Worm (Caenorhabditis elegans) whole organism, mixed stage, embryonic: ENCODE measurements around the gene cky-1.

ENCODE experiments used
- ceh-39 ChIP-seq: fragments of 150-350 bp; optimal IDR thresholded peaks from 2 replicates; lab custom pipeline; 2014; ENCODE audit warnings: missing biosample characterization, missing genetic modification characterization
- ceh-43 ChIP-seq: fragments of 200-800 bp; sonication (Bioruptor generic); optimal IDR thresholded peaks from 2 replicates; lab custom pipeline; 2018; ENCODE audit warnings: mild to moderate bottlenecking, missing genetic modification characterization, moderate library complexity, missing compliant biosample characterization
- ceh-83 ChIP-seq: fragments of 200-800 bp; sonication (Bioruptor generic); optimal IDR thresholded peaks from 2 replicates; lab custom pipeline; 2018; ENCODE audit warnings: mild to moderate bottlenecking, missing genetic modification characterization, missing compliant biosample characterization
- ces-1 ChIP-seq: fragments of 150-350 bp; optimal IDR thresholded peaks from 2 replicates; lab custom pipeline; 2014; ENCODE audit warnings: missing biosample characterization, missing genetic modification reagents, missing genetic modification characterization
- cnd-1 ChIP-seq: fragments of 200-800 bp; sonication (Bioruptor generic); optimal IDR thresholded peaks from 2 replicates; lab custom pipeline; 2018; ENCODE audit warnings: mild to moderate bottlenecking, missing genetic modification characterization, missing compliant biosample characterization
- drap-1 ChIP-seq: fragments of 200-800 bp; sonication (Bioruptor generic); optimal IDR thresholded peaks from 3 replicates; lab custom pipeline; 2018; ENCODE audit warnings: mild to moderate bottlenecking, missing genetic modification characterization, missing compliant biosample characterization
- elt-1 ChIP-seq: sonication (generic microtip); optimal IDR thresholded peaks from 2 replicates; lab custom pipeline; 2017; ENCODE audit warnings: missing genetic modification characterization, mild to moderate bottlenecking, missing compliant biosample characterization, antibody characterized with exemption, moderate library complexity, borderline replicate concordance; ENCODE audit not compliant: insufficient read depth
- ham-2 ChIP-seq: fragments of 200-800 bp; sonication (Bioruptor generic); optimal IDR thresholded peaks from 2 replicates; lab custom pipeline; 2018; ENCODE audit warnings: mild to moderate bottlenecking, missing genetic modification characterization, missing compliant biosample characterization
- hlh-1 ChIP-seq: fragments of 150-350 bp; optimal IDR thresholded peaks from 2 replicates; lab custom pipeline; 2014; ENCODE audit warnings: missing biosample characterization, missing genetic modification reagents, missing genetic modification characterization
- lin-13 ChIP-seq: fragments of 150-350 bp; optimal IDR thresholded peaks from 2 replicates; lab custom pipeline; 2014; ENCODE audit warnings: missing biosample characterization, missing genetic modification characterization
- lin-32 ChIP-seq: fragments of 200-800 bp; sonication (Bioruptor generic); optimal IDR thresholded peaks from 2 replicates; lab custom pipeline; 2018; ENCODE audit warnings: mild to moderate bottlenecking, missing genetic modification characterization, missing compliant biosample characterization
- lsy-2 ChIP-seq: fragments of 150-350 bp; optimal IDR thresholded peaks from 2 replicates; lab custom pipeline; 2014; ENCODE audit warnings: missing biosample characterization, missing genetic modification characterization
- mep-1 ChIP-seq: fragments of 150-350 bp; optimal IDR thresholded peaks from 2 replicates; lab custom pipeline; 2017; ENCODE audit warnings: missing biosample characterization, missing genetic modification reagents, missing genetic modification characterization, inconsistent platforms
- mls-2 ChIP-seq: sonication (generic microtip); optimal IDR thresholded peaks from 2 replicates; lab custom pipeline; 2016; ENCODE audit warnings: mild to moderate bottlenecking, missing genetic modification characterization, moderate library complexity, missing compliant biosample characterization
- nhr-237 ChIP-seq: fragments of 150-350 bp; optimal IDR thresholded peaks from 2 replicates; lab custom pipeline; 2014; ENCODE audit warnings: missing biosample characterization, missing genetic modification characterization
- nhr-28 ChIP-seq: fragments of 150-350 bp; optimal IDR thresholded peaks from 2 replicates; lab custom pipeline; 2014; ENCODE audit warnings: missing biosample characterization, missing genetic modification characterization
- sem-2 ChIP-seq: fragments of 200-800 bp; sonication (Bioruptor generic); optimal IDR thresholded peaks from 2 replicates; lab custom pipeline; 2018; ENCODE audit warnings: mild to moderate bottlenecking, missing genetic modification characterization, missing compliant biosample characterization
- snpc-4 ChIP-seq: fragments of 150-350 bp; optimal IDR thresholded peaks from 2 replicates; lab custom pipeline; 2014; ENCODE audit warnings: missing biosample characterization, missing genetic modification characterization
- sptf-1 ChIP-seq: sonication (generic microtip); optimal IDR thresholded peaks from 2 replicates; lab custom pipeline; 2017; ENCODE audit warnings: mild to moderate bottlenecking, missing genetic modification characterization, moderate library complexity, missing compliant biosample characterization
- tbx-8 ChIP-seq: fragments of 200-800 bp; sonication (Bioruptor generic); optimal IDR thresholded peaks from 2 replicates; lab custom pipeline; 2018; ENCODE audit warnings: mild to moderate bottlenecking, missing genetic modification characterization, moderate library complexity, missing compliant biosample characterization
- unc-120 ChIP-seq: sonication (generic microtip); optimal IDR thresholded peaks from 2 replicates; lab custom pipeline; 2017; ENCODE audit warnings: missing genetic modification characterization, missing compliant biosample characterization; ENCODE audit not compliant: poor library complexity, severe bottlenecking
- unc-39 ChIP-seq: fragments of 150-350 bp; optimal IDR thresholded peaks from 2 replicates; lab custom pipeline; 2014; ENCODE audit warnings: missing biosample characterization, missing genetic modification characterization
- unc-62 ChIP-seq: fragments of 150-350 bp; optimal IDR thresholded peaks from 2 replicates; lab custom pipeline; 2014; ENCODE audit warnings: missing biosample characterization, missing genetic modification reagents, missing genetic modification characterization
- zip-8 ChIP-seq: fragments of 150-350 bp; optimal IDR thresholded peaks from 2 replicates; lab custom pipeline; 2014; ENCODE audit warnings: missing biosample characterization, missing genetic modification characterization
- ztf-11 ChIP-seq: fragments of 150-350 bp; optimal IDR thresholded peaks from 2 replicates; lab custom pipeline; 2014; ENCODE audit warnings: missing biosample characterization, missing genetic modification characterization

cky-1 gene

ce11 chrV:12736166-12736753, at the start of gene cky-1:
Gene cky-1 (plus strand): TSS chrV:12736703.
- TF ChIP-seq ham-2 (GFP tag; lab: Kevin White, UChicago) (peak; percentile 26), cnd-1 (tag; lab: Kevin White, UChicago) (no peak), zip-8 (peak; percentile 32)

ce11 chrV:12695155-12695554, 41.3 kb upstream of the cky-1 start, which contains the start of gene parn-1:
Gene parn-1 (minus strand): TSS chrV:12695255.
- TF ChIP-seq nhr-237 (tag; lab: Kevin White, UChicago), result no peak

- TF ChIP-seq ham-2 (GFP tag; lab: Kevin White, UChicago) (no peak), sem-2 (no peak), unc-62 (no peak), mls-2 (tag; lab: Kevin White, UChicago) (no peak), ceh-83 (no peak), elt-1 (tag; lab: Kevin White, UChicago) (no peak), ceh-39 (tag; lab: Kevin White, UChicago) (no peak), hlh-1 (tag; lab: Kevin White, UChicago) (no peak), sptf-1 (tag; lab: Kevin White, UChicago) (no peak), snpc-4 (tag; lab: Kevin White, UChicago) (no peak), lin-32 (GFP tag; lab: Kevin White, UChicago) (no peak), unc-120 (tag; lab: Kevin White, UChicago) (no peak), zip-8 (no peak), ztf-11 (tag; lab: Kevin White, UChicago) (no peak), lsy-2 (tag; lab: Kevin White, UChicago) (no peak)
These were observed 40.5 kb upstream of the cky-1 start, which contains the start of gene K10C8.4 for ce11 chrV:12695968-12696367. Gene K10C8.4 (plus strand): TSS chrV:12696268.

ce11 chrV:12696790-12697189, 39.7 kb upstream of the cky-1 start:
- TF ChIP-seq ceh-83, result no peak
- no peak for TF ChIP-seq lin-32 (GFP tag; lab: Kevin White, UChicago)
- TF ChIP-seq mls-2 (tag; lab: Kevin White, UChicago), result no peak
- TF ChIP-seq mep-1 (tag; lab: Kevin White, UChicago), result no peak
- no peak for TF ChIP-seq elt-1 (tag; lab: Kevin White, UChicago)
- TF ChIP-seq unc-39 (tag; lab: Kevin White, UChicago), result no peak
- no peak for TF ChIP-seq nhr-28
- no peak for TF ChIP-seq sem-2
- no peak for TF ChIP-seq ces-1 (GFP tag; lab: Kevin White, UChicago)

- TF ChIP-seq drap-1 (GFP tag; lab: Kevin White, UChicago) (no peak), tbx-8 (GFP tag; lab: Kevin White, UChicago) (no peak), unc-120 (tag; lab: Kevin White, UChicago) (peak; percentile 73)
These were observed 39.1 kb upstream of the cky-1 start, which contains the start of gene istr-1 for ce11 chrV:12697364-12697901. Gene istr-1 (plus strand): TSS chrV:12697858.

ce11 chrV:12701613-12702012, 34.9 kb upstream of the cky-1 start:
- no peak for TF ChIP-seq mls-2 (tag; lab: Kevin White, UChicago)
- peak; percentile 63 for TF ChIP-seq ces-1 (GFP tag; lab: Kevin White, UChicago)
- no peak for TF ChIP-seq ceh-43 (GFP tag; lab: Kevin White, UChicago)
- no peak for TF ChIP-seq lsy-2 (tag; lab: Kevin White, UChicago)
- TF ChIP-seq, all 35 proteins: peak for 1

ce11 chrV:12704077-12704476, 32.4 kb upstream of the cky-1 start, which contains the start of gene R11D1.1:
Gene R11D1.1 (plus strand): TSS chrV:12704377.
- TF ChIP-seq sptf-1 (tag; lab: Kevin White, UChicago) (no peak), lin-13 (tag; lab: Kevin White, UChicago) (no peak), lsy-2 (tag; lab: Kevin White, UChicago) (no peak)
